Fruit fly (Drosophila melanogaster): ENCODE measurements around the gene Ork1.

DNA sequence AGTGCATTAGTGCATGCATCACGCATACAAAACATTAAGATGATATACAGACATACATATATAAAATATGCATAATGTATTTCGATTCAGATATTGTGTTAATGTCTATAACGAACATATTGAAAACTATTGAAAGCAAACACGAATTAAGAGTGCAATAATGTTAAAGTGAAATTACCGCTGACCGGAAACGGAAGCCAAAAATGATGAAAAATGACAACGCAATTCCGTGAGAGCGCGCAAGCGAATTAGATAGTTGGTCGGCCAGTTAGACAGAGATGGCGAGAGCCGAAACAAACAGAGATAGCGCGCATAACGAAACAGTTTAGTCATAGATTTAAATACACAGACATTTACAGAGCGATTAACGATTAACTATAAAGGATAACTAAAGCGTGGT is 31.1 kb upstream of the Ork1 start:
- TF ChIP-seq cwo (GFP tag; optimal IDR thresholded peaks at IDR 0.05): no peak
- TF ChIP-seq CG1832 (GFP tag; optimal IDR thresholded peaks at IDR 0.05): no peak
- TF ChIP-seq ci (GFP tag; IDR thresholded peaks at IDR 0.05): peak; percentile 63
- TF ChIP-seq ATbp (GFP tag; optimal IDR thresholded peaks at IDR 0.05): no peak
- TF ChIP-seq CG34422 (GFP tag; IDR thresholded peaks at IDR 0.05): no peak
- TF ChIP-seq CG6254 (GFP tag; optimal IDR thresholded peaks at IDR 0.05): no peak
- no peak for TF ChIP-seq H2.0 (GFP tag; IDR thresholded peaks at IDR 0.05)
- no peak for TF ChIP-seq grau (tag; optimal IDR thresholded peaks at IDR 0.05)
- no peak for TF ChIP-seq CG8281 (tag; optimal IDR thresholded peaks at IDR 0.05)

Data from whole organism, embryonic.